Fruit fly (Drosophila melanogaster) whole organism, prepupa: ENCODE measurements around the gene CG43050.

ENCODE experiments used
- CG6276 ChIP-seq: fragments of 200-800 bp; sonication (Bioruptor generic); optimal IDR thresholded peaks from 2 replicates; lab custom pipeline; 2017; ENCODE audit warnings: missing biosample characterization, mild to moderate bottlenecking, missing genetic modification characterization
- CG8632 ChIP-seq: fragments of 200-800 bp; sonication (Bioruptor generic); optimal IDR thresholded peaks from 3 replicates; lab custom pipeline; 2016; ENCODE audit warnings: missing biosample characterization, missing genetic modification characterization
- Eip78C ChIP-seq: fragments of 200-800 bp; sonication (Bioruptor generic); peaks from one replicate; lab custom pipeline; 2016; ENCODE audit warnings: missing biosample characterization, missing genetic modification characterization
- Ets96B ChIP-seq: fragments of 200-800 bp; optimal IDR thresholded peaks from 2 replicates; lab custom pipeline; 2019; ENCODE audit warnings: missing biosample characterization, mild to moderate bottlenecking, missing genetic modification characterization, moderate library complexity
- Hr39 ChIP-seq: fragments of 200-800 bp; sonication (Bioruptor generic); optimal IDR thresholded peaks from 2 replicates; lab custom pipeline; 2016; ENCODE audit warnings: missing biosample characterization, missing genetic modification characterization
- Sox15 ChIP-seq: fragments of 200-800 bp; sonication (Bioruptor generic); optimal IDR thresholded peaks from 3 replicates; lab custom pipeline; 2016; ENCODE audit warnings: missing biosample characterization, missing genetic modification characterization
- fkh ChIP-seq: fragments of 200-800 bp; sonication (Bioruptor generic); optimal IDR thresholded peaks from 3 replicates; lab custom pipeline; 2017; ENCODE audit warnings: missing biosample characterization, mild to moderate bottlenecking, missing genetic modification characterization, moderate library complexity
- spab ChIP-seq: fragments of 200-800 bp; sonication (Bioruptor generic); optimal IDR thresholded peaks from 2 replicates; lab custom pipeline; 2017; ENCODE audit warnings: missing biosample characterization, mild to moderate bottlenecking, missing genetic modification characterization, missing genetic modification reagents

dm6 chr2L:13095805-13096204, 23.3 kb upstream of the CG43050 start:
- no peak for TF ChIP-seq fkh
- no peak for TF ChIP-seq spab
- no peak for TF ChIP-seq Ets96B
- no peak for TF ChIP-seq Eip78C
- no peak for TF ChIP-seq CG8632 (GFP tag; lab: Kevin White, UChicago)
- no peak for TF ChIP-seq CG6276 (GFP tag; lab: Kevin White, UChicago)
- TF ChIP-seq Sox15: no peak
- no peak for TF ChIP-seq Hr39 (GFP tag; lab: Kevin White, UChicago)
